Worm (Caenorhabditis elegans): ENCODE measurements around the gene pqn-13.

The pqn-13 gene

ce11 chrV:5621390-5621789 lies 54.5 kb downstream of the pqn-13 start, which contains the start of gene M03E7.1:
Gene M03E7.1, plus strand, starts transcription at chrV:5621690.
- TF ChIP-seq ama-1 (optimal IDR thresholded peaks at IDR 0.05) (no peak), lsy-12 (tag; optimal IDR thresholded peaks at IDR 0.05) (no peak), pqm-1 (tag; optimal IDR thresholded peaks at IDR 0.05) (no peak), nhr-43 (tag; optimal IDR thresholded peaks at IDR 0.05; ENCODE audit: poor library complexity, severe bottlenecking) (no peak), aly-2 (tag; optimal IDR thresholded peaks at IDR 0.05) (no peak), jun-1 (tag; optimal IDR thresholded peaks at IDR 0.05) (no peak), pha-4 (tag; optimal IDR thresholded peaks at IDR 0.05) (no peak), ztf-4 (tag; optimal IDR thresholded peaks at IDR 0.05) (no peak), R02D3.7 (tag; optimal IDR thresholded peaks at IDR 0.05) (no peak), lin-39 (tag; optimal IDR thresholded peaks at IDR 0.05) (no peak), ceh-16 (tag; optimal IDR thresholded peaks at IDR 0.05) (no peak), sea-2 (GFP tag; optimal IDR thresholded peaks at IDR 0.05) (no peak), ceh-28 (tag; optimal IDR thresholded peaks at IDR 0.05) (no peak)

ce11 chrV:5620040-5620439 lies 55.9 kb downstream of the pqn-13 start, which contains the start of gene memb-2:
Gene memb-2, minus strand, starts transcription at chrV:5620140.
- TF ChIP-seq nhr-25 (tag; optimal IDR thresholded peaks at IDR 0.05) (no peak), nhr-11 (tag; optimal IDR thresholded peaks at IDR 0.05) (no peak), ceh-9 (tag; optimal IDR thresholded peaks at IDR 0.05) (no peak), egl-5 (tag; optimal IDR thresholded peaks at IDR 0.05) (peak; percentile 21), eor-1 (tag; optimal IDR thresholded peaks at IDR 0.05) (no peak), ceh-16 (tag; optimal IDR thresholded peaks at IDR 0.05) (no peak)

Measured in whole organism, L3 larva.